Fruit fly (Drosophila melanogaster) whole organism, embryonic: Measurements from ENCODE around the gene tutl.
A peak's percentile ranks its signal among the peaks of the same experiment; 100 is the strongest.

Experiments used
- CG10209 ChIP-seq: fragments of 200-800 bp; sonication (Bioruptor generic); optimal IDR thresholded peaks from 3 replicates; lab custom pipeline; 2017; ENCODE audit warnings: missing biosample characterization, mild to moderate bottlenecking, missing genetic modification characterization, missing genetic modification reagents
- CG13624 ChIP-seq: fragments of 200-800 bp; sonication (Bioruptor generic); optimal IDR thresholded peaks from 2 replicates; lab custom pipeline; 2016; ENCODE audit warnings: missing biosample characterization, missing genetic modification characterization
- CTCF ChIP-seq: fragments of 200-800 bp; sonication (Bioruptor generic); optimal IDR thresholded peaks from 2 replicates; lab custom pipeline; 2017; ENCODE audit warnings: missing biosample characterization, mild to moderate bottlenecking, missing genetic modification characterization, moderate library complexity
- Gug ChIP-seq: fragments of 200-800 bp; sonication (Bioruptor generic); IDR thresholded peaks from 4 replicates; pipeline ENCODE4 v1.3.6; 2022; ENCODE audit warnings: missing biosample characterization, missing genetic modification characterization
- Lhr ChIP-seq: fragments of 200-800 bp; sonication (Bioruptor generic); optimal IDR thresholded peaks from 3 replicates; lab custom pipeline; 2017; ENCODE audit warnings: mild to moderate bottlenecking, missing biosample characterization, missing genetic modification reagents, missing genetic modification characterization

- TF ChIP-seq CG13624 (GFP tag; lab: Kevin White, UChicago) (peak; percentile 44), Lhr (GFP tag; lab: Kevin White, UChicago) (no peak), Gug (GFP tag; lab: Robert Waterston, UW) (peak; percentile 18; the same call in 1 of the 4 replicates), CG10209 (GFP tag; lab: Kevin White, UChicago) (peak; percentile 73), CTCF (GFP tag; lab: Kevin White, UChicago) (no peak)
Measured at dm6 chr2L:4350683-4351324, 67.9 kb downstream of the tutl start.
